1 worm cellular context compared by ENCODE assay signal in the genomic region with DNA sequence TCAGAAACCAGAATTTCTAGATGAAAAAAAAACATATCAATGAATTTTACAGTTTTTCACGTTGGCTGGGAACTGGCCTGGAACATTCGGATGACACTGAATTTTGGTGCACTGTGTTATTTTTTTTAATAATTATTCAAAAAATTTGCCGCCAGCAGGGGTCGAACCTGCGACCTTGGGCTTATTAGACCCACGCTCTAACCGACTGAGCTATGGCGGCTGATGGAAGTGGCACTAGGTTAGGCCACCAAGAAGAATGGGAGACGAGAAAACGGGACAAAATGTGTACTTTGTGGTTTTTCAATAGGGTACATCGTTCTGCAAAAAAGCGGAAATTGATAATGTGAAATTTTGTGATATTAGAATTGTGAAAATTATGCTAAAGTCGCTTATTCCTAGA.
TF ChIP-seq lines count a peak whose summit lies in the region.

No protein-coding gene starts in this region.

TF ChIP-seq in whole organism, L4 larva, 104 proteins besides CTCF, POLR2A, EP300 and RAD21 (continued from another document):
- TF ChIP-seq unc-39 (tag; optimal IDR thresholded peaks at IDR 0.05; lab: Kevin White, UChicago) = no peak
TF ChIP-seq in whole organism, L4 larva: peak in this region for 38.
